Worm (Caenorhabditis elegans): ENCODE results near the gene Y60C6A.1.

DNA sequence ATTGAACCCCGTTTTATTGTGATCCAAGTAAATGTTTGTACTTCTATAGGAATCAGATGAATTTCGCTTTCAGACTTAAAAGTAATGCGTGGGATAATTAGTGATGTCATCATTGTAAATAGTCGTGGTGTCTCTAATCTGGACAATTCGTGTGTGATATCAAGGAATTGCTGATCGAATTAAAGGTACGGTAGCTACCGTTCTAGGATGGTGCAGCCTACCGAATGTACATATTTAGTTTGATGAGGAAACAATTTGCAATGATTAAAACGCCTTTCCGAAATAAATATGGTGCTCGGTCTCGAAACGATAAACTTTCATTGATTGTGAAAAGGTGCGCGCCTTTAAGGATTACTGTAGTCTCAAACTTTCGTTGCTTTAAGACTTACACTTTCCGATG lies 24.9 kb upstream of the Y60C6A.1 start:
- TF ChIP-seq T23F11.4 (GFP tag; optimal IDR thresholded peaks at IDR 0.05) (no peak), ets-4 (tag; optimal IDR thresholded peaks at IDR 0.05) (no peak), nhr-11 (tag; optimal IDR thresholded peaks at IDR 0.05) (no peak), ceh-14 (tag; optimal IDR thresholded peaks at IDR 0.05) (no peak)
